Fruit fly (Drosophila melanogaster) whole organism, prepupa: ENCODE results near the gene Ube3a.

ENCODE experiments used
- Blimp-1 ChIP-seq: fragments of 200-800 bp; sonication (Bioruptor generic); optimal IDR thresholded peaks from 3 replicates; lab custom pipeline; 2017; ENCODE audit warnings: missing biosample characterization, missing genetic modification characterization, mild to moderate bottlenecking, moderate library complexity, missing genetic modification reagents
- CG10631 ChIP-seq: fragments of 200-800 bp; sonication (Bioruptor generic); optimal IDR thresholded peaks from 2 replicates; lab custom pipeline; 2016; ENCODE audit warnings: missing biosample characterization, missing genetic modification characterization
- CG10669 ChIP-seq: fragments of 200-800 bp; sonication (Bioruptor generic); optimal IDR thresholded peaks from 3 replicates; lab custom pipeline; 2018; ENCODE audit warnings: missing biosample characterization, mild to moderate bottlenecking, missing genetic modification characterization, moderate library complexity
- CG11294 ChIP-seq: fragments of 200-800 bp; sonication (Bioruptor generic); IDR thresholded peaks from 2 replicates; pipeline ENCODE4 v1.3.6; 2022; ENCODE audit warnings: missing biosample characterization, missing genetic modification characterization
- CG11762 ChIP-seq: fragments of 200-800 bp; sonication (Bioruptor generic); optimal IDR thresholded peaks from 3 replicates; lab custom pipeline; 2016; ENCODE audit warnings: missing biosample characterization, missing genetic modification characterization; ENCODE audit not compliant: insufficient read depth
- CG15336 ChIP-seq: fragments of 200-800 bp; sonication (Bioruptor generic); IDR thresholded peaks from 2 replicates; pipeline ENCODE4 v1.3.6; 2022; ENCODE audit warnings: missing biosample characterization, missing genetic modification characterization
- CG16779 ChIP-seq: fragments of 200-800 bp; sonication (Bioruptor generic); optimal IDR thresholded peaks from 3 replicates; lab custom pipeline; 2017; ENCODE audit warnings: missing biosample characterization, mild to moderate bottlenecking, missing genetic modification characterization
- CG3032 ChIP-seq: fragments of 200-800 bp; optimal IDR thresholded peaks from 2 replicates; lab custom pipeline; 2019; ENCODE audit warnings: missing biosample characterization, mild to moderate bottlenecking, missing genetic modification characterization, moderate library complexity
- CG31627 ChIP-seq: fragments of 200-800 bp; sonication (Bioruptor generic); optimal IDR thresholded peaks from 3 replicates; lab custom pipeline; 2016; ENCODE audit warnings: missing biosample characterization, missing genetic modification characterization
- CG32006 ChIP-seq: fragments of 200-800 bp; sonication (Bioruptor generic); optimal IDR thresholded peaks from 3 replicates; lab custom pipeline; 2017; ENCODE audit warnings: missing biosample characterization, mild to moderate bottlenecking, missing genetic modification characterization
- CG34406 ChIP-seq: fragments of 200-800 bp; sonication (Bioruptor generic); optimal IDR thresholded peaks from 3 replicates; lab custom pipeline; 2016; ENCODE audit warnings: missing biosample characterization, missing genetic modification characterization
- CG3919 ChIP-seq: fragments of 200-800 bp; sonication (Bioruptor generic); optimal IDR thresholded peaks from 3 replicates; lab custom pipeline; 2016; ENCODE audit warnings: missing biosample characterization, missing genetic modification characterization
- CG4318 ChIP-seq: fragments of 200-800 bp; sonication (Bioruptor generic); optimal IDR thresholded peaks from 3 replicates; lab custom pipeline; 2017; ENCODE audit warnings: missing biosample characterization, mild to moderate bottlenecking, missing genetic modification characterization
- CG6163 ChIP-seq: fragments of 200-800 bp; sonication (Bioruptor generic); IDR thresholded peaks from 3 replicates; pipeline ENCODE4 v1.3.6; 2022; ENCODE audit warnings: missing biosample characterization, missing genetic modification characterization
- CG6276 ChIP-seq: fragments of 200-800 bp; sonication (Bioruptor generic); optimal IDR thresholded peaks from 2 replicates; lab custom pipeline; 2017; ENCODE audit warnings: missing biosample characterization, mild to moderate bottlenecking, missing genetic modification characterization
- CG6792 ChIP-seq: fragments of 200-800 bp; sonication (Bioruptor generic); optimal IDR thresholded peaks from 3 replicates; lab custom pipeline; 2016; ENCODE audit warnings: missing biosample characterization, missing genetic modification characterization
- CG6808 ChIP-seq: fragments of 200-800 bp; sonication (Bioruptor generic); optimal IDR thresholded peaks from 3 replicates; lab custom pipeline; 2017; ENCODE audit warnings: missing biosample characterization, missing genetic modification characterization, mild to moderate bottlenecking, moderate library complexity, missing genetic modification reagents
- CG6854 ChIP-seq: fragments of 200-800 bp; sonication (Bioruptor generic); optimal IDR thresholded peaks from 2 replicates; lab custom pipeline; 2017; ENCODE audit warnings: missing biosample characterization, mild to moderate bottlenecking, missing genetic modification characterization
- CG7368 ChIP-seq: fragments of 200-800 bp; sonication (Bioruptor generic); optimal IDR thresholded peaks from 3 replicates; lab custom pipeline; 2016; ENCODE audit warnings: missing biosample characterization, missing genetic modification characterization
- CG8319 ChIP-seq: fragments of 200-800 bp; sonication (Bioruptor generic); optimal IDR thresholded peaks from 3 replicates; lab custom pipeline; 2016; ENCODE audit warnings: missing biosample characterization, missing genetic modification characterization
- CG8632 ChIP-seq: fragments of 200-800 bp; sonication (Bioruptor generic); optimal IDR thresholded peaks from 3 replicates; lab custom pipeline; 2016; ENCODE audit warnings: missing biosample characterization, missing genetic modification characterization
- CG9139 ChIP-seq: fragments of 200-800 bp; sonication (Bioruptor generic); optimal IDR thresholded peaks from 3 replicates; lab custom pipeline; 2017; ENCODE audit warnings: missing biosample characterization, mild to moderate bottlenecking, missing genetic modification characterization
- Eip75B ChIP-seq: fragments of 200-800 bp; sonication (Bioruptor generic); optimal IDR thresholded peaks from 3 replicates; lab custom pipeline; 2016; ENCODE audit warnings: missing biosample characterization, missing genetic modification characterization
- Eip78C ChIP-seq: fragments of 200-800 bp; sonication (Bioruptor generic); peaks from one replicate; lab custom pipeline; 2016; ENCODE audit warnings: missing biosample characterization, missing genetic modification characterization
- Eip93F ChIP-seq: fragments of 200-800 bp; sonication (Bioruptor generic); optimal IDR thresholded peaks from 2 replicates; lab custom pipeline; 2016; ENCODE audit warnings: missing biosample characterization, mild to moderate bottlenecking, missing genetic modification characterization
- Ets21C ChIP-seq: fragments of 200-800 bp; sonication (Bioruptor generic); optimal IDR thresholded peaks from 3 replicates; lab custom pipeline; 2016; ENCODE audit warnings: missing biosample characterization, missing genetic modification characterization
- Ets96B ChIP-seq: fragments of 200-800 bp; optimal IDR thresholded peaks from 2 replicates; lab custom pipeline; 2019; ENCODE audit warnings: missing biosample characterization, mild to moderate bottlenecking, missing genetic modification characterization, moderate library complexity
- Hr38 ChIP-seq: sonication (Bioruptor generic); optimal IDR thresholded peaks from 2 replicates; lab custom pipeline; 2016; ENCODE audit warnings: missing biosample characterization, missing genetic modification characterization
- Hr39 ChIP-seq: fragments of 200-800 bp; sonication (Bioruptor generic); optimal IDR thresholded peaks from 2 replicates; lab custom pipeline; 2016; ENCODE audit warnings: missing biosample characterization, missing genetic modification characterization
- Hr4 ChIP-seq: fragments of 200-800 bp; sonication (Bioruptor generic); optimal IDR thresholded peaks from 3 replicates; lab custom pipeline; 2016; ENCODE audit warnings: missing biosample characterization, missing genetic modification characterization
- Lpt ChIP-seq: fragments of 200-800 bp; sonication (Bioruptor generic); optimal IDR thresholded peaks from 3 replicates; lab custom pipeline; 2016; ENCODE audit warnings: missing biosample characterization, missing genetic modification characterization
- Met ChIP-seq: fragments of 200-800 bp; sonication (Bioruptor generic); optimal IDR thresholded peaks from 3 replicates; lab custom pipeline; 2016; ENCODE audit warnings: missing biosample characterization, missing genetic modification characterization
- OdsH ChIP-seq: fragments of 200-800 bp; sonication (Bioruptor generic); optimal IDR thresholded peaks from 3 replicates; lab custom pipeline; 2016; ENCODE audit warnings: missing biosample characterization, missing genetic modification characterization
- Smox ChIP-seq: fragments of 200-800 bp; sonication (Bioruptor generic); optimal IDR thresholded peaks from 3 replicates; lab custom pipeline; 2016; ENCODE audit warnings: missing biosample characterization, missing genetic modification characterization
- Sox102F ChIP-seq: fragments of 200-800 bp; sonication (Bioruptor generic); optimal IDR thresholded peaks from 2 replicates; lab custom pipeline; 2016; ENCODE audit warnings: missing biosample characterization, mild to moderate bottlenecking, missing genetic modification characterization
- Sox14 ChIP-seq: fragments of 200-800 bp; sonication (Bioruptor generic); optimal IDR thresholded peaks from 3 replicates; lab custom pipeline; 2016; ENCODE audit warnings: missing biosample characterization, missing genetic modification characterization
- Sox15 ChIP-seq: fragments of 200-800 bp; sonication (Bioruptor generic); optimal IDR thresholded peaks from 3 replicates; lab custom pipeline; 2016; ENCODE audit warnings: missing biosample characterization, missing genetic modification characterization
- acj6 ChIP-seq: fragments of 200-800 bp; sonication (Bioruptor generic); optimal IDR thresholded peaks from 3 replicates; lab custom pipeline; 2016; ENCODE audit warnings: missing biosample characterization, missing genetic modification characterization
- cyc ChIP-seq: fragments of 200-800 bp; sonication (Bioruptor generic); optimal IDR thresholded peaks from 3 replicates; lab custom pipeline; 2016; ENCODE audit warnings: missing biosample characterization, missing genetic modification characterization
- dac ChIP-seq: fragments of 200-800 bp; sonication (Bioruptor generic); optimal IDR thresholded peaks from 2 replicates; lab custom pipeline; 2017; ENCODE audit warnings: missing biosample characterization, mild to moderate bottlenecking, missing genetic modification characterization
- dsx ChIP-seq: fragments of 200-800 bp; optimal IDR thresholded peaks from 3 replicates; lab custom pipeline; 2019; ENCODE audit warnings: missing biosample characterization, mild to moderate bottlenecking, missing genetic modification characterization, moderate library complexity; ENCODE audit not compliant: poor library complexity, severe bottlenecking
- eg ChIP-seq: fragments of 200-800 bp; sonication (Bioruptor generic); IDR thresholded peaks from 3 replicates; pipeline ENCODE4 v1.3.6; 2022; ENCODE audit warnings: missing biosample characterization, missing genetic modification characterization
- esn ChIP-seq: fragments of 200-800 bp; sonication (Bioruptor generic); optimal IDR thresholded peaks from 2 replicates; lab custom pipeline; 2016; ENCODE audit warnings: missing biosample characterization, mild to moderate bottlenecking, missing genetic modification characterization, moderate library complexity
- fd59A ChIP-seq: fragments of 200-800 bp; sonication (Bioruptor generic); optimal IDR thresholded peaks from 2 replicates; lab custom pipeline; 2017; ENCODE audit warnings: missing biosample characterization, mild to moderate bottlenecking, missing genetic modification characterization, missing genetic modification reagents
- fd85E ChIP-seq: fragments of 200-800 bp; sonication (Bioruptor generic); optimal IDR thresholded peaks from 3 replicates; lab custom pipeline; 2016; ENCODE audit warnings: missing biosample characterization, missing genetic modification characterization
- fkh ChIP-seq: fragments of 200-800 bp; sonication (Bioruptor generic); optimal IDR thresholded peaks from 3 replicates; lab custom pipeline; 2017; ENCODE audit warnings: missing biosample characterization, mild to moderate bottlenecking, missing genetic modification characterization, moderate library complexity
- lz ChIP-seq: fragments of 200-800 bp; sonication (Bioruptor generic); optimal IDR thresholded peaks from 3 replicates; lab custom pipeline; 2016; ENCODE audit warnings: missing biosample characterization, missing genetic modification characterization
- net ChIP-seq: fragments of 200-800 bp; sonication (Bioruptor generic); optimal IDR thresholded peaks from 3 replicates; lab custom pipeline; 2016; ENCODE audit warnings: missing biosample characterization, missing genetic modification characterization
- pdm3 ChIP-seq: fragments of 200-800 bp; sonication (Bioruptor generic); optimal IDR thresholded peaks from 3 replicates; lab custom pipeline; 2016; ENCODE audit warnings: missing biosample characterization, missing genetic modification characterization
- ss ChIP-seq, 2 experiments: fragments of 200-800 bp; sonication (Bioruptor generic); optimal IDR thresholded peaks; 2 replicates in 1 of 2; 3 replicates in 1 of 2; lab custom pipeline; 2017 to 2018; ENCODE audit warnings: mild to moderate bottlenecking in 2 of 2, missing biosample characterization in 2 of 2, missing genetic modification characterization in 2 of 2, moderate library complexity in 1 of 2
- svp ChIP-seq: fragments of 200-800 bp; sonication (Bioruptor generic); peaks from one replicate; lab custom pipeline; 2016; ENCODE audit warnings: missing biosample characterization, missing genetic modification characterization
- topi ChIP-seq: fragments of 200-800 bp; sonication (Bioruptor generic); optimal IDR thresholded peaks from 3 replicates; lab custom pipeline; 2016; ENCODE audit warnings: missing biosample characterization, missing genetic modification characterization
- vri ChIP-seq: fragments of 200-800 bp; sonication (Bioruptor generic); optimal IDR thresholded peaks from 3 replicates; lab custom pipeline; 2016; ENCODE audit warnings: missing biosample characterization, mild to moderate bottlenecking, missing genetic modification characterization

Gene Ube3a

dm6 chr3L:11210517-11210916, at the start of gene Ube3a, which contains the start of gene CG7600:
Gene Ube3a (minus strand): TSS chr3L:11210583.
Gene CG7600 (plus strand): TSS chr3L:11210786.
- TF ChIP-seq Eip78C (GFP tag; lab: Kevin White, UChicago) (peak; percentile 71), Hr39 (GFP tag; lab: Kevin White, UChicago) (no peak), pdm3 (GFP tag; lab: Kevin White, UChicago) (no peak), CG32006 (peak; percentile 15), CG31627 (GFP tag; lab: Kevin White, UChicago) (no peak), CG10631 (GFP tag; lab: Kevin White, UChicago) (no peak), vri (no peak), Eip93F (GFP tag; lab: Kevin White, UChicago) (no peak), CG11294 (GFP tag; lab: Robert Waterston, UW) (no peak; the same call in 1 of the 2 replicates), fd59A (GFP tag; lab: Kevin White, UChicago) (no peak), CG10669 (GFP tag; lab: Kevin White, UChicago) (no peak), lz (peak; percentile 44), CG8632 (no peak), CG6276 (GFP tag; lab: Kevin White, UChicago) (no peak), CG7368 (GFP tag; lab: Kevin White, UChicago) (no peak), CG15336 (peak; percentile 32; the same call in 1 of the 2 replicates), esn (peak; percentile 59), Sox102F (GFP tag; lab: Kevin White, UChicago) (no peak), CG4318 (no peak), CG3032 (tag; lab: Kevin White, UChicago) (peak; percentile 31), Lpt (GFP tag; lab: Kevin White, UChicago) (no peak), acj6 (GFP tag; lab: Kevin White, UChicago) (peak; percentile 11), cyc (peak; percentile 8), net (GFP tag; lab: Kevin White, UChicago) (no peak), CG6792 (GFP tag; lab: Kevin White, UChicago) (no peak), CG34406 (GFP tag; lab: Kevin White, UChicago) (no peak), topi (peak; percentile 51), eg (GFP tag; lab: Robert Waterston, UW) (0 out of 3 replicates have a peak, but pooled peaks have one; percentile 21), svp (no peak), CG9139 (GFP tag; lab: Kevin White, UChicago) (no peak), Hr38 (GFP tag; lab: Kevin White, UChicago) (no peak), CG6808 (GFP tag; lab: Kevin White, UChicago) (no peak), Ets96B (tag; lab: Kevin White, UChicago) (peak; percentile 28), fd85E (GFP tag; lab: Kevin White, UChicago) (no peak), CG11762 (no peak), Hr4 (GFP tag; lab: Kevin White, UChicago) (no peak), CG3919 (GFP tag; lab: Kevin White, UChicago) (peak; percentile 48), CG16779 (tag; lab: Kevin White, UChicago) (no peak), Smox (no peak), OdsH (GFP tag; lab: Kevin White, UChicago) (no peak), ss (GFP tag; optimal IDR thresholded peaks at IDR 0.05; lab: Kevin White, UChicago) (peak in 1 of 2 experiments; percentile 55), Eip75B (GFP tag; lab: Kevin White, UChicago) (peak; percentile 40), Met (GFP tag; lab: Kevin White, UChicago) (no peak), Sox14 (GFP tag; lab: Kevin White, UChicago) (peak; percentile 16), CG8319 (GFP tag; lab: Kevin White, UChicago) (no peak), dac (GFP tag; lab: Kevin White, UChicago) (peak; percentile 13), dsx (GFP tag; lab: Kevin White, UChicago) (peak; percentile 22), CG6854 (GFP tag; lab: Kevin White, UChicago) (peak; percentile 61), CG6163 (GFP tag; lab: Robert Waterston, UW) (peak; percentile 43; the same call in 1 of the 3 replicates), Ets21C (GFP tag; lab: Kevin White, UChicago) (no peak), Sox15 (GFP tag; lab: Kevin White, UChicago) (no peak), Blimp-1 (GFP tag; lab: Kevin White, UChicago) (no peak), fkh (peak; percentile 75)
